Fruit fly (Drosophila melanogaster) whole organism: ENCODE data around the gene CG2004.

Experiments
- Dll ChIP-seq: fragments of >200 bp; optimal IDR thresholded peaks from 2 replicates; lab custom pipeline; 2017
- EcR ChIP-seq, 2 experiments: fragments of >200 bp; optimal IDR thresholded peaks; 2 replicates each; lab custom pipeline; 2017; ENCODE audit warnings: missing biosample characterization in 2 of 2, missing genetic modification characterization in 2 of 2, missing genetic modification reagents in 2 of 2
- pan ChIP-seq: fragments of >200 bp; optimal IDR thresholded peaks from 2 replicates; lab custom pipeline; 2017
- psq ChIP-seq: fragments of >200 bp; optimal IDR thresholded peaks from 2 replicates; lab custom pipeline; 2017
- usp ChIP-seq: fragments of >200 bp; optimal IDR thresholded peaks from 2 replicates; lab custom pipeline; 2017; ENCODE audit warnings: missing biosample characterization, missing genetic modification characterization, mixed read lengths

DNA sequence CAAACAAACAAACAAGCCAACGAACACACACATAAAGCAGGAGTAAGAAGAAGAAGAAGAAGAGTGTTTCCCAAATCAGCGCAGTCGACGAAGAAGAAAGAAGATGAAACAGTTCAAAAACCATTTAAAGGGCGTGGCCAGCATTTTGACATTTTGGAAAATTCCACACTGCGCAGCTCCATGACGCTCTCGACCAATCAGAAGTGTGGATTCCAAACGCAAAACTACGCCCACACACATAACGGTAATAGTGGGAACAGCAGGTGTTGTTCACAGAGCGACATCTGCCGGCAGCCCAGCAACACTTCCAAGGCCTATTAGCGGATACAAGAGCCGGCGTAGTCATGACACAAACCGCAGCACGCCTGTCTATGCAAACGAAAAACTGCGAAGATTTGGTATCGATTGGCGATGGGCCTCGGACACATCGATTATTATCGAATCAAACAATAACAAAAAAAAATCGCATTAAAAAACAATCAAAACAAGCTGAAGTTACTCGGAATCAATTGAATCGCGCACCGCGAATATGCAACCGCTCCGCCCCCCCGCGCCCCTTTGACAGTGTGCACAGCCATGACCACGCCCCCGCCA is 38.0 kb downstream of the CG2004 start, which contains the start of gene Rubicon:
- TF ChIP-seq usp (GFP tag; lab: Kevin White, UChicago) = no peak
- TF ChIP-seq pan (lab: Kevin White, UChicago) = no peak
- TF ChIP-seq psq (lab: Kevin White, UChicago) = no peak
- TF ChIP-seq EcR (GFP tag; optimal IDR thresholded peaks at IDR 0.05; lab: Kevin White, UChicago) = no peak
- no peak for TF ChIP-seq Dll (lab: Kevin White, UChicago)
